Fruit fly (Drosophila melanogaster) whole organism, embryonic: ENCODE data around the gene CG8671.

Experiments
- Atf3 ChIP-seq: fragments of 200-800 bp; sonication (Bioruptor generic); optimal IDR thresholded peaks from 3 replicates; lab custom pipeline; 2016; ENCODE audit warnings: missing biosample characterization, missing genetic modification characterization
- Atf6 ChIP-seq: fragments of 200-800 bp; sonication (Bioruptor generic); IDR thresholded peaks from 2 replicates; pipeline ENCODE4 v1.3.6; 2022; ENCODE audit warnings: missing biosample characterization, missing genetic modification characterization
- Blimp-1 ChIP-seq: fragments of 200-800 bp; sonication (Bioruptor generic); optimal IDR thresholded peaks from 3 replicates; lab custom pipeline; 2018; ENCODE audit warnings: missing biosample characterization, missing genetic modification characterization, mild to moderate bottlenecking, moderate library complexity, missing genetic modification reagents
- CG10366 ChIP-seq: fragments of 200-800 bp; sonication (Bioruptor generic); IDR thresholded peaks from 2 replicates; pipeline ENCODE4 v1.3.6; 2022; ENCODE audit warnings: missing biosample characterization, missing genetic modification characterization
- CG11085 ChIP-seq: fragments of 200-800 bp; sonication (Bioruptor generic); IDR thresholded peaks from 2 replicates; pipeline ENCODE4 v1.3.6; 2022; ENCODE audit warnings: missing biosample characterization, missing genetic modification characterization
- CG12071 ChIP-seq: fragments of 200-800 bp; sonication (Bioruptor generic); optimal IDR thresholded peaks from 3 replicates; lab custom pipeline; 2018; ENCODE audit warnings: missing biosample characterization, mild to moderate bottlenecking, missing genetic modification characterization
- CG12391 ChIP-seq: fragments of 200-800 bp; sonication (Bioruptor generic); optimal IDR thresholded peaks from 3 replicates; lab custom pipeline; 2018; ENCODE audit warnings: missing biosample characterization, mild to moderate bottlenecking, missing genetic modification characterization, moderate library complexity
- CG12659 ChIP-seq: fragments of 200-800 bp; sonication (Bioruptor generic); optimal IDR thresholded peaks from 3 replicates; lab custom pipeline; 2017; ENCODE audit warnings: mild to moderate bottlenecking, missing biosample characterization, missing genetic modification reagents, missing genetic modification characterization
- CG12769 ChIP-seq: fragments of 200-800 bp; sonication (Bioruptor generic); optimal IDR thresholded peaks from 2 replicates; lab custom pipeline; 2019; ENCODE audit warnings: missing biosample characterization, mild to moderate bottlenecking, missing genetic modification characterization, moderate library complexity
- CG13894 ChIP-seq: fragments of 200-800 bp; sonication (Bioruptor generic); optimal IDR thresholded peaks from 3 replicates; lab custom pipeline; 2018; ENCODE audit warnings: missing biosample characterization, mild to moderate bottlenecking, missing genetic modification characterization, moderate library complexity
- CG14441 ChIP-seq: fragments of 200-800 bp; sonication (Bioruptor generic); IDR thresholded peaks from 2 replicates; pipeline ENCODE4 v1.3.6; 2022; ENCODE audit warnings: missing biosample characterization, missing genetic modification characterization
- CG17912 ChIP-seq: fragments of 200-800 bp; sonication (Bioruptor generic); optimal IDR thresholded peaks from 2 replicates; lab custom pipeline; 2018; ENCODE audit warnings: missing biosample characterization, mild to moderate bottlenecking, missing genetic modification characterization
- CG30403 ChIP-seq: fragments of 200-800 bp; sonication (Bioruptor generic); optimal IDR thresholded peaks from 3 replicates; lab custom pipeline; 2016; ENCODE audit warnings: missing biosample characterization, missing genetic modification characterization
- CG4707 ChIP-seq: fragments of 200-800 bp; sonication (Bioruptor generic); optimal IDR thresholded peaks from 2 replicates; lab custom pipeline; 2018; ENCODE audit warnings: missing biosample characterization, mild to moderate bottlenecking, missing genetic modification characterization, moderate library complexity
- CG6654 ChIP-seq: fragments of 200-800 bp; sonication (Bioruptor generic); optimal IDR thresholded peaks from 2 replicates; lab custom pipeline; 2017; ENCODE audit warnings: missing biosample characterization, mild to moderate bottlenecking, missing genetic modification characterization
- CG9437 ChIP-seq: fragments of 200-800 bp; sonication (Bioruptor generic); optimal IDR thresholded peaks from 2 replicates; lab custom pipeline; 2018; ENCODE audit warnings: missing biosample characterization, mild to moderate bottlenecking, missing genetic modification characterization
- Camta ChIP-seq: fragments of 200-800 bp; sonication (Bioruptor generic); optimal IDR thresholded peaks from 2 replicates; lab custom pipeline; 2016; ENCODE audit warnings: missing biosample characterization, missing genetic modification characterization
- D ChIP-seq, 2 experiments: fragments of 200-800 bp in 1 of 2; fragments of >200 bp in 1 of 2; sonication (Bioruptor generic) in 1 of 2; optimal IDR thresholded peaks; 2 replicates in 1 of 2; 3 replicates in 1 of 2; lab custom pipeline; 2017; ENCODE audit warnings: mild to moderate bottlenecking in 1 of 2, missing biosample characterization in 1 of 2, missing genetic modification characterization in 1 of 2, missing genetic modification reagents in 1 of 2
- E2f1 ChIP-seq: fragments of 200-800 bp; sonication (Bioruptor generic); IDR thresholded peaks from 2 replicates; pipeline ENCODE4 v1.3.6; 2022; ENCODE audit warnings: missing biosample characterization, missing genetic modification characterization
- Fer1 ChIP-seq: fragments of 200-800 bp; sonication (Bioruptor generic); optimal IDR thresholded peaks from 2 replicates; lab custom pipeline; 2017; ENCODE audit warnings: missing biosample characterization, mild to moderate bottlenecking, missing genetic modification characterization
- Gug ChIP-seq: fragments of 200-800 bp; sonication (Bioruptor generic); IDR thresholded peaks from 4 replicates; pipeline ENCODE4 v1.3.6; 2022; ENCODE audit warnings: missing biosample characterization, missing genetic modification characterization
- MTF-1 ChIP-seq: fragments of 200-800 bp; sonication (Bioruptor generic); optimal IDR thresholded peaks from 2 replicates; lab custom pipeline; 2018; ENCODE audit warnings: missing biosample characterization, mild to moderate bottlenecking, missing genetic modification characterization, borderline replicate concordance
- Med ChIP-seq: fragments of 200-800 bp; sonication (Bioruptor generic); peaks from one replicate; lab custom pipeline; 2016; ENCODE audit warnings: missing biosample characterization, missing genetic modification characterization, mild to moderate bottlenecking, inconsistent platforms, moderate library complexity
- Rx ChIP-seq: fragments of 200-800 bp; sonication (Bioruptor generic); IDR thresholded peaks from 2 replicates; pipeline ENCODE4 v1.3.6; 2022; ENCODE audit warnings: missing biosample characterization, missing genetic modification characterization
- Sry-β ChIP-seq: fragments of 200-800 bp; sonication (Bioruptor generic); optimal IDR thresholded peaks from 2 replicates; lab custom pipeline; 2018; ENCODE audit warnings: missing biosample characterization, mild to moderate bottlenecking, missing genetic modification characterization, moderate library complexity
- TFAM ChIP-seq: fragments of 200-800 bp; sonication (Bioruptor generic); optimal IDR thresholded peaks from 2 replicates; lab custom pipeline; 2017; ENCODE audit warnings: missing biosample characterization, missing genetic modification characterization, inconsistent platforms
- Xbp1 ChIP-seq: fragments of 200-800 bp; sonication (Bioruptor generic); optimal IDR thresholded peaks from 3 replicates; lab custom pipeline; 2016; ENCODE audit warnings: missing biosample characterization, mild to moderate bottlenecking, missing genetic modification characterization
- ara ChIP-seq: fragments of 200-800 bp; sonication (Bioruptor generic); IDR thresholded peaks from 2 replicates; pipeline ENCODE4 v1.3.6; 2022; ENCODE audit warnings: missing biosample characterization, missing genetic modification characterization
- ato ChIP-seq: fragments of 200-800 bp; sonication (Bioruptor generic); IDR thresholded peaks from 2 replicates; pipeline ENCODE4 v1.3.6; 2022; ENCODE audit warnings: missing biosample characterization, missing genetic modification characterization; ENCODE audit not compliant: partially characterized antibody
- cg ChIP-seq: fragments of 200-800 bp; sonication (Bioruptor generic); optimal IDR thresholded peaks from 3 replicates; lab custom pipeline; 2019; ENCODE audit warnings: missing biosample characterization, mild to moderate bottlenecking, missing genetic modification characterization, moderate library complexity
- chinmo ChIP-seq: fragments of 200-800 bp; sonication (Bioruptor generic); IDR thresholded peaks from 4 replicates; pipeline ENCODE4 v1.3.6; 2022; ENCODE audit warnings: missing biosample characterization, missing genetic modification characterization; ENCODE audit not compliant: partially characterized antibody
- ci ChIP-seq: fragments of 200-800 bp; sonication (Bioruptor generic); IDR thresholded peaks from 3 replicates; pipeline ENCODE4 v1.3.6; 2022; ENCODE audit warnings: missing biosample characterization, missing genetic modification characterization
- dysf ChIP-seq: fragments of 200-800 bp; sonication (Bioruptor generic); IDR thresholded peaks from 3 replicates; pipeline ENCODE4 v1.3.6; 2022; ENCODE audit warnings: missing biosample characterization, missing genetic modification characterization
- ems ChIP-seq: fragments of 200-800 bp; sonication (Bioruptor generic); optimal IDR thresholded peaks from 3 replicates; lab custom pipeline; 2016; ENCODE audit warnings: missing biosample characterization, missing genetic modification characterization
- esg ChIP-seq: fragments of 200-800 bp; sonication (Bioruptor generic); conservative IDR thresholded peaks from 2 replicates; pipeline ENCODE4 v1.3.6; 2022; ENCODE audit warnings: missing biosample characterization, missing genetic modification characterization
- exex ChIP-seq: fragments of 200-800 bp; sonication (Bioruptor generic); optimal IDR thresholded peaks from 4 replicates; lab custom pipeline; 2018; ENCODE audit warnings: missing biosample characterization, mild to moderate bottlenecking, missing genetic modification characterization, moderate library complexity
- gsb ChIP-seq: fragments of 200-800 bp; sonication (Bioruptor generic); IDR thresholded peaks from 2 replicates; pipeline ENCODE4 v1.3.6; 2022; ENCODE audit warnings: missing biosample characterization, missing genetic modification characterization
- hb ChIP-seq: fragments of 200-800 bp; sonication (Bioruptor generic); IDR thresholded peaks from 3 replicates; pipeline ENCODE4 v1.3.6; 2022; ENCODE audit warnings: missing biosample characterization, missing genetic modification characterization; ENCODE audit not compliant: partially characterized antibody
- hth ChIP-seq: fragments of >200 bp; optimal IDR thresholded peaks from 2 replicates; lab custom pipeline; 2017; ENCODE audit warnings: inconsistent platforms
- jigr1 ChIP-seq: fragments of 200-800 bp; sonication (Bioruptor generic); IDR thresholded peaks from 3 replicates; pipeline ENCODE4 v1.3.6; 2022; ENCODE audit warnings: missing biosample characterization, missing genetic modification characterization
- klu ChIP-seq: fragments of 200-800 bp; sonication (Bioruptor generic); IDR thresholded peaks from 2 replicates; pipeline ENCODE4 v1.3.6; 2022; ENCODE audit warnings: missing biosample characterization, missing genetic modification characterization
- lbe ChIP-seq: fragments of 200-800 bp; sonication (Bioruptor generic); optimal IDR thresholded peaks from 2 replicates; lab custom pipeline; 2016; ENCODE audit warnings: missing biosample characterization, mild to moderate bottlenecking, missing genetic modification characterization
- nau ChIP-seq: fragments of 200-800 bp; sonication (Bioruptor generic); optimal IDR thresholded peaks from 3 replicates; lab custom pipeline; 2017; ENCODE audit warnings: missing biosample characterization, mild to moderate bottlenecking, missing genetic modification characterization, missing genetic modification reagents
- nerfin-1 ChIP-seq: fragments of 200-800 bp; sonication (Bioruptor generic); optimal IDR thresholded peaks from 3 replicates; lab custom pipeline; 2019; ENCODE audit warnings: missing biosample characterization, mild to moderate bottlenecking, missing genetic modification characterization, moderate library complexity
- org-1 ChIP-seq: fragments of 200-800 bp; sonication (Bioruptor generic); optimal IDR thresholded peaks from 2 replicates; lab custom pipeline; 2017; ENCODE audit warnings: missing biosample characterization, missing genetic modification characterization
- pfk ChIP-seq: fragments of 200-800 bp; sonication (Bioruptor generic); optimal IDR thresholded peaks from 2 replicates; lab custom pipeline; 2018; ENCODE audit warnings: missing biosample characterization, mild to moderate bottlenecking, missing genetic modification characterization, moderate library complexity
- pum ChIP-seq: fragments of 200-800 bp; sonication (Bioruptor generic); optimal IDR thresholded peaks from 2 replicates; lab custom pipeline; 2016; ENCODE audit warnings: missing biosample characterization, missing genetic modification characterization
- shn ChIP-seq: fragments of 200-800 bp; sonication (Bioruptor generic); optimal IDR thresholded peaks from 3 replicates; lab custom pipeline; 2016; ENCODE audit warnings: missing biosample characterization, missing genetic modification characterization
- slbo ChIP-seq: fragments of 200-800 bp; sonication (Bioruptor generic); IDR thresholded peaks from 2 replicates; pipeline ENCODE4 v1.3.6; 2022; ENCODE audit warnings: missing biosample characterization, missing genetic modification characterization
- stc ChIP-seq: fragments of 200-800 bp; sonication (Bioruptor generic); IDR thresholded peaks from 2 replicates; pipeline ENCODE4 v1.3.6; 2022; ENCODE audit warnings: missing biosample characterization, missing genetic modification characterization
- tx ChIP-seq: fragments of 200-800 bp; sonication (Bioruptor generic); optimal IDR thresholded peaks from 2 replicates; lab custom pipeline; 2016; ENCODE audit warnings: missing biosample characterization, missing genetic modification characterization

The CG8671 gene

DNA sequence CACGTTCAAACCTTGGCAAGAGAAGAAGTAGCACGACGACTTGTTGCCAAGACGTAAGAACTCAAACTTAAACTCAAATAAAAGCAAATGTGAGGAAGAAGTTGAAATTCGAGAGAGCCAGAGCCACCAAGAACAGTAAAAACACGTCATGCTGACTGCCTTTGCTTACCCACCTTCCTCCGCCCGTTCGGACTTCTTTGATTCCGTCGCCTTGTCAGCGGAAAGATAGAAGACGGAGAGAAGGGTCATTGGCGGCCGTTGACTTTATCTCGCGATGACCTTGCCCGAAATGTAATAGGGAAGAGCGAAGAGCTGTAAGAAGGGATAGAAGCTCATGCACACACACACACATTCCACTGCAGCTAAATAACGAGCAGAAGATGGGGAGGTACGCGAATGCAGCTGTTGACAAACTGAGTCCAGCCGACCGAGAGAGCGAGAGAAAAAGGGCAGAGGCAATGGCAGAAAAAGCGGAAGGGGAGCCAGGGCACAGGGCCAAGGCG is 18.7 kb upstream of the CG8671 start (continued):
- TF ChIP-seq CG12071 (GFP tag; lab: Kevin White, UChicago) (no peak), CG9437 (GFP tag; lab: Kevin White, UChicago) (no peak), CG30403 (GFP tag; lab: Kevin White, UChicago) (no peak), CG12659 (GFP tag; lab: Kevin White, UChicago) (no peak), hth (lab: Kevin White, UChicago) (no peak), org-1 (GFP tag; lab: Kevin White, UChicago) (no peak), Fer1 (GFP tag; lab: Kevin White, UChicago) (no peak), D (optimal IDR thresholded peaks at IDR 0.05; lab: Kevin White, UChicago) (no peak), D (GFP tag; optimal IDR thresholded peaks at IDR 0.05; lab: Kevin White, UChicago) (no peak), Gug (GFP tag; lab: Robert Waterston, UW) (no peak), pum (GFP tag; lab: Kevin White, UChicago) (no peak), lbe (no peak), Atf3 (no peak), slbo (GFP tag; lab: Robert Waterston, UW) (no peak), Med (GFP tag; lab: Kevin White, UChicago) (peak; percentile 64), ato (GFP tag; lab: Robert Waterston, UW) (no peak), klu (GFP tag; lab: Robert Waterston, UW) (no peak), hb (no peak), nerfin-1 (tag; lab: Kevin White, UChicago) (peak; percentile 69), Xbp1 (GFP tag; lab: Kevin White, UChicago) (peak; percentile 12), CG6654 (no peak), shn (GFP tag; lab: Kevin White, UChicago) (no peak), CG10366 (no peak), jigr1 (GFP tag; lab: Robert Waterston, UW) (no peak), CG12769 (tag; lab: Kevin White, UChicago) (peak; percentile 54), CG17912 (GFP tag; lab: Kevin White, UChicago) (no peak), pfk (GFP tag; lab: Kevin White, UChicago) (no peak), Sry-β (GFP tag; lab: Kevin White, UChicago) (no peak), cg (GFP tag; lab: Kevin White, UChicago) (peak; percentile 54), CG14441 (GFP tag; lab: Robert Waterston, UW) (no peak), ara (no peak), TFAM (GFP tag; lab: Kevin White, UChicago) (no peak), chinmo (GFP tag; lab: Robert Waterston, UW) (peak; percentile 80; the same call in 2 of the 4 replicates), gsb (GFP tag; lab: Robert Waterston, UW) (no peak), MTF-1 (no peak), esg (GFP tag; lab: Robert Waterston, UW) (no peak), CG12391 (tag; lab: Kevin White, UChicago) (no peak), nau (GFP tag; lab: Kevin White, UChicago) (no peak), CG11085 (GFP tag; lab: Robert Waterston, UW) (no peak), exex (tag; lab: Kevin White, UChicago) (no peak), E2f1 (no peak), ems (GFP tag; lab: Kevin White, UChicago) (no peak), Atf6 (GFP tag; lab: Robert Waterston, UW) (0 out of 2 replicates have a peak, but pooled peaks have one; percentile 12), Camta (GFP tag; lab: Kevin White, UChicago) (no peak), Rx (no peak), dysf (GFP tag; lab: Robert Waterston, UW) (no peak), CG13894 (tag; lab: Kevin White, UChicago) (no peak), Blimp-1 (peak; percentile 23), stc (GFP tag; lab: Robert Waterston, UW) (no peak), CG4707 (no peak), tx (GFP tag; lab: Kevin White, UChicago) (no peak), ci (GFP tag; lab: Robert Waterston, UW) (no peak)
